Worm (Caenorhabditis elegans) whole organism, late embryonic: ENCODE measurements around the gene stdh-4.

ENCODE experiments used
- C08G9.2 ChIP-seq: sonication (generic microtip); optimal IDR thresholded peaks from 2 replicates; lab custom pipeline; 2016; ENCODE audit warnings: mild to moderate bottlenecking, missing genetic modification characterization, moderate library complexity, missing compliant biosample characterization
- C38D4.7 ChIP-seq: fragments of 200-800 bp; sonication (Bioruptor generic); optimal IDR thresholded peaks from 2 replicates; lab custom pipeline; 2018; ENCODE audit warnings: mild to moderate bottlenecking, missing genetic modification characterization, moderate library complexity, missing compliant biosample characterization
- K02D7.2 ChIP-seq: sonication (generic microtip); optimal IDR thresholded peaks from 2 replicates; lab custom pipeline; 2017; ENCODE audit warnings: mild to moderate bottlenecking, missing genetic modification characterization, missing compliant biosample characterization
- K09A11.1 ChIP-seq: sonication (generic microtip); optimal IDR thresholded peaks from 2 replicates; lab custom pipeline; 2017; ENCODE audit warnings: antibody characterized with exemption, mild to moderate bottlenecking, missing genetic modification characterization, missing compliant biosample characterization; ENCODE audit not compliant: insufficient read depth
- ceh-14 ChIP-seq: sonication (generic microtip); optimal IDR thresholded peaks from 2 replicates; lab custom pipeline; 2016; ENCODE audit warnings: missing genotype, missing genetic modification characterization, missing compliant biosample characterization
- ceh-18 ChIP-seq: sonication (generic microtip); optimal IDR thresholded peaks from 2 replicates; lab custom pipeline; 2016; ENCODE audit warnings: missing genetic modification characterization, missing compliant biosample characterization
- ceh-24 ChIP-seq: sonication (generic microtip); optimal IDR thresholded peaks from 2 replicates; lab custom pipeline; 2016; ENCODE audit warnings: mild to moderate bottlenecking, missing genetic modification characterization, missing compliant biosample characterization
- ceh-31 ChIP-seq: sonication (generic microtip); optimal IDR thresholded peaks from 2 replicates; lab custom pipeline; 2016; ENCODE audit warnings: missing genetic modification characterization, missing compliant biosample characterization
- ceh-34 ChIP-seq: sonication (generic microtip); optimal IDR thresholded peaks from 2 replicates; lab custom pipeline; 2016; ENCODE audit warnings: mild to moderate bottlenecking, missing genetic modification characterization, missing compliant biosample characterization
- ceh-45 ChIP-seq: fragments of 200-800 bp; sonication (Bioruptor generic); IDR thresholded peaks from 2 replicates; pipeline ENCODE4 v1.3.6; 2022; ENCODE audit warnings: missing genetic modification reagents, missing genetic modification characterization, missing compliant biosample characterization
- ceh-48 ChIP-seq: sonication (generic microtip); optimal IDR thresholded peaks from 2 replicates; lab custom pipeline; 2016; ENCODE audit warnings: missing genetic modification characterization, inconsistent platforms, missing compliant biosample characterization
- ceh-9 ChIP-seq: sonication (generic microtip); optimal IDR thresholded peaks from 2 replicates; lab custom pipeline; 2016; ENCODE audit warnings: mild to moderate bottlenecking, missing genetic modification characterization, inconsistent platforms, missing compliant biosample characterization
- dmd-4 ChIP-seq: sonication (generic microtip); optimal IDR thresholded peaks from 2 replicates; lab custom pipeline; 2016; ENCODE audit warnings: borderline replicate concordance, missing genetic modification characterization, missing compliant biosample characterization
- dve-1 ChIP-seq: sonication (generic microtip); optimal IDR thresholded peaks from 2 replicates; lab custom pipeline; 2017; ENCODE audit warnings: antibody characterized with exemption, mild to moderate bottlenecking, missing genetic modification characterization, missing compliant biosample characterization
- ets-4 ChIP-seq: sonication (generic microtip); optimal IDR thresholded peaks from 2 replicates; lab custom pipeline; 2016; ENCODE audit warnings: missing genetic modification characterization, missing compliant biosample characterization
- fkh-10 ChIP-seq: fragments of 150-350 bp; optimal IDR thresholded peaks from 2 replicates; lab custom pipeline; 2014; ENCODE audit warnings: missing biosample characterization, missing genetic modification reagents, missing genetic modification characterization
- fkh-6 ChIP-seq: sonication (generic microtip); optimal IDR thresholded peaks from 2 replicates; lab custom pipeline; 2016; ENCODE audit warnings: missing genetic modification characterization, missing compliant biosample characterization
- gmeb-2 ChIP-seq: sonication (generic microtip); optimal IDR thresholded peaks from 2 replicates; lab custom pipeline; 2016; ENCODE audit warnings: missing genetic modification characterization, inconsistent platforms, missing compliant biosample characterization
- hlh-30 ChIP-seq: sonication (generic microtip); optimal IDR thresholded peaks from 2 replicates; lab custom pipeline; 2017; ENCODE audit warnings: antibody characterized with exemption, missing genetic modification characterization, missing compliant biosample characterization; ENCODE audit not compliant: insufficient read depth
- hlh-8 ChIP-seq: sonication (generic microtip); optimal IDR thresholded peaks from 2 replicates; lab custom pipeline; 2016; ENCODE audit warnings: missing genotype, missing genetic modification characterization, missing compliant biosample characterization
- lim-6 ChIP-seq: sonication (generic microtip); optimal IDR thresholded peaks from 2 replicates; lab custom pipeline; 2016; ENCODE audit warnings: missing genetic modification characterization, missing compliant biosample characterization
- lin-11 ChIP-seq: fragments of 200-800 bp; sonication (Bioruptor generic); optimal IDR thresholded peaks from 2 replicates; lab custom pipeline; 2018; ENCODE audit warnings: mild to moderate bottlenecking, missing genetic modification characterization, missing compliant biosample characterization
- madf-2 ChIP-seq: sonication (generic microtip); optimal IDR thresholded peaks from 2 replicates; lab custom pipeline; 2017; ENCODE audit warnings: missing genetic modification characterization, missing compliant biosample characterization
- mec-3 ChIP-seq: sonication (generic microtip); optimal IDR thresholded peaks from 2 replicates; lab custom pipeline; 2016; ENCODE audit warnings: borderline replicate concordance, missing genetic modification characterization, missing compliant biosample characterization
- nfya-1 ChIP-seq: sonication (generic microtip); optimal IDR thresholded peaks from 2 replicates; lab custom pipeline; 2017; ENCODE audit warnings: missing genetic modification characterization, mild to moderate bottlenecking, missing compliant biosample characterization, antibody characterized with exemption, moderate library complexity
- nhr-11 ChIP-seq: fragments of 150-350 bp; optimal IDR thresholded peaks from 2 replicates; lab custom pipeline; 2014; ENCODE audit warnings: missing biosample characterization, missing genetic modification characterization
- odd-2 ChIP-seq: sonication (generic microtip); optimal IDR thresholded peaks from 2 replicates; lab custom pipeline; 2017; ENCODE audit warnings: antibody characterized with exemption, mild to moderate bottlenecking, missing genetic modification characterization, missing compliant biosample characterization
- pat-9 ChIP-seq: fragments of 200-800 bp; sonication (Bioruptor generic); optimal IDR thresholded peaks from 2 replicates; lab custom pipeline; 2018; ENCODE audit warnings: mild to moderate bottlenecking, missing genetic modification characterization, moderate library complexity, missing compliant biosample characterization
- pha-2 ChIP-seq: sonication (generic microtip); optimal IDR thresholded peaks from 2 replicates; lab custom pipeline; 2017; ENCODE audit warnings: mild to moderate bottlenecking, missing genetic modification characterization, missing compliant biosample characterization
- pros-1 ChIP-seq: fragments of 150-350 bp; optimal IDR thresholded peaks from 2 replicates; lab custom pipeline; 2014; ENCODE audit warnings: missing biosample characterization, missing genetic modification reagents, missing genetic modification characterization
- sdc-2 ChIP-seq: sonication (generic microtip); optimal IDR thresholded peaks from 2 replicates; lab custom pipeline; 2016; ENCODE audit warnings: missing genotype, missing genetic modification characterization, missing compliant biosample characterization
- sox-2 ChIP-seq: fragments of 200-800 bp; sonication (Bioruptor generic); IDR thresholded peaks from 2 replicates; pipeline ENCODE4 v1.3.6; 2022; ENCODE audit warnings: missing genetic modification reagents, missing genetic modification characterization, missing compliant biosample characterization
- syd-9 ChIP-seq: sonication (generic microtip); optimal IDR thresholded peaks from 2 replicates; lab custom pipeline; 2016; ENCODE audit warnings: mild to moderate bottlenecking, missing genetic modification characterization, moderate library complexity, missing compliant biosample characterization
- tbx-2 ChIP-seq: sonication (generic microtip); optimal IDR thresholded peaks from 2 replicates; lab custom pipeline; 2016; ENCODE audit warnings: missing genetic modification characterization, missing compliant biosample characterization
- tbx-7 ChIP-seq: sonication (generic microtip); optimal IDR thresholded peaks from 2 replicates; lab custom pipeline; 2016; ENCODE audit warnings: missing genotype, missing genetic modification characterization, missing compliant biosample characterization
- unc-3 ChIP-seq, 2 experiments: fragments of 200-800 bp in 1 of 2; sonication (Bioruptor generic) in 1 of 2; sonication (generic microtip) in 1 of 2; conservative IDR thresholded peaks in 1 of 2; optimal IDR thresholded peaks in 1 of 2; 2 replicates each; pipeline versions ENCODE4 v1.3.6 to Lab custom; 2016 to 2022; ENCODE audit warnings: missing compliant biosample characterization in 2 of 2, missing genetic modification characterization in 2 of 2, missing genetic modification reagents in 1 of 2
- zip-5 ChIP-seq: sonication (generic microtip); optimal IDR thresholded peaks from 2 replicates; lab custom pipeline; 2016; ENCODE audit warnings: missing genetic modification characterization, missing compliant biosample characterization
- ztf-16 ChIP-seq: sonication (generic microtip); optimal IDR thresholded peaks from 2 replicates; lab custom pipeline; 2017; ENCODE audit warnings: missing genetic modification characterization, missing compliant biosample characterization

stdh-4 gene

DNA sequence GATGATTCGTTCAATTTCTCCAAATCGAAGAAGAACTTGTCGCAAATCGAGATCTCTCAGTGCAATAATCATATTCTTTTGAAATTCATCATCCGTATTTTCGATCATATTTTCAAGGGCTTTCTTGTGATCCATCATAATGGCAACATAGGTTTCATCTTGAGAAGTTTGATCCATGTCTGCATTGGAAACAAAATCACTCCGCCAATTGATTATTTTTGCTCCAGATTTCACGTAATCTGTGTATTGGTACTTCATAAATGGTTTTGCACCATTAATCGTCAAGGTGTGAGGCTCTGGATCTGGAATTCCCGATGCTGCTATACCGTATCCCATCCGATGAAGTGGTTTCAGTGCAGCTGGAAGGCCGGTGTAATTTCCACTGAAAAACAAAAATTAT, 32.7 kb upstream of the stdh-4 start:
- TF ChIP-seq sox-2, result no peak
- TF ChIP-seq nfya-1 (tag; lab: Kevin White, UChicago), result no peak
- no peak for TF ChIP-seq K09A11.1
- no peak for TF ChIP-seq ceh-34
- TF ChIP-seq gmeb-2 (tag; lab: Kevin White, UChicago), result no peak
- TF ChIP-seq K02D7.2 (tag; lab: Kevin White, UChicago), result no peak
- no peak for TF ChIP-seq C38D4.7 (GFP tag; lab: Kevin White, UChicago)
- TF ChIP-seq tbx-7, result no peak
- TF ChIP-seq hlh-8 (tag; lab: Kevin White, UChicago), result no peak
- TF ChIP-seq hlh-30 (tag; lab: Kevin White, UChicago), result no peak
- no peak for TF ChIP-seq ceh-14 (tag; lab: Kevin White, UChicago)
- TF ChIP-seq ceh-48 (tag; lab: Kevin White, UChicago), result no peak
- TF ChIP-seq lim-6 (tag; lab: Kevin White, UChicago), result no peak
- TF ChIP-seq pha-2 (tag; lab: Kevin White, UChicago), result no peak
- no peak for TF ChIP-seq fkh-10 (GFP tag; lab: Kevin White, UChicago)
- no peak for TF ChIP-seq ets-4 (tag; lab: Kevin White, UChicago)
- TF ChIP-seq fkh-6 (tag; lab: Kevin White, UChicago), result no peak
- no peak for TF ChIP-seq unc-3 (GFP tag; conservative IDR thresholded peaks at IDR 0.05; lab: Robert Waterston, UW)
- no peak for TF ChIP-seq unc-3 (tag; optimal IDR thresholded peaks at IDR 0.05; lab: Kevin White, UChicago)
- TF ChIP-seq syd-9 (tag; lab: Kevin White, UChicago), result no peak
- TF ChIP-seq, all 69 proteins: peak for 0

DNA sequence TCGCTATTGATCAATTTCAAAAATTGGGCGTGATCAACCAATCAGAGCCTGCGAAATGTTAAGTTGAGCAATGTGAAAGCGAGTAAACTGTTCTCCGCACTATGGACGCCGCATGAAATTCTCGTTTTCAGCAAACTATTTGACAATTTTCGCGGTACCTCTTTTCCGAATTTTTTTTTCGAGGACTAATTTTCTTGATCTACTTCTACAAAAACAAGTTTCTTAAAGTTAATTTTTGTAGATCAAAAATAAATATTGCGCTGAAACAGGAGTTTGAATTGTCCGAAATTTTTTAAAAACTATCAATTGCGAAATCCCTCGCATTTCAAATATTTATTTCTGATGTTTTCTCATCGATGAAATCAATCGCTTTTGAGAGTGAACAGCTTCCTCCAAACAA, 31.4 kb upstream of the stdh-4 start:
- TF ChIP-seq sdc-2 (no peak), ceh-24 (tag; lab: Kevin White, UChicago) (no peak), pat-9 (no peak), nhr-11 (tag; lab: Kevin White, UChicago) (no peak), pha-2 (tag; lab: Kevin White, UChicago) (no peak), K02D7.2 (tag; lab: Kevin White, UChicago) (no peak), fkh-6 (tag; lab: Kevin White, UChicago) (no peak), tbx-2 (tag; lab: Kevin White, UChicago) (no peak), C08G9.2 (tag; lab: Kevin White, UChicago) (no peak), ceh-34 (no peak), C38D4.7 (GFP tag; lab: Kevin White, UChicago) (no peak), madf-2 (no peak), pros-1 (no peak), zip-5 (tag; lab: Kevin White, UChicago) (no peak), dve-1 (no peak), ceh-9 (tag; lab: Kevin White, UChicago) (no peak)

DNA sequence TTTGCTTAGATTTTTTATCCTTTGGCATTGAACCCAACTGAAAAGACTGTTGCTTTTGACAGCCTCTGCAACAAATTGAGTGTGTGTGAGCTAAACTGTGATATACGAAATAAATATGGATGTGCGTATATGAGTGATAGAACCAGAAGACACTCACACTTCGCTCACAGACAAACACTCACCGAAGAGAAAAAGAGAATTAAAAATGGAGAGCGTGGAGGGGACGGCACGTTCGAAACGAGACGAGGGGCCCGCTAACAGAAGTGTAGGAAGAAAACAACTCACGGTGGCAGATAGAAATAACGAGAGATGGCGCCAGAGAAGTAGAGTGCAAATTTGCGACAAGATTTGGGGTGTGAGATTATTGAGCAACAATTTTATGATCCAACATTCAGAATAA, 30.8 kb upstream of the stdh-4 start:
- TF ChIP-seq C38D4.7 (GFP tag; lab: Kevin White, UChicago) (no peak), dve-1 (no peak), mec-3 (no peak), dmd-4 (tag; lab: Kevin White, UChicago) (no peak), ceh-18 (no peak), odd-2 (tag; lab: Kevin White, UChicago) (no peak), ceh-31 (tag; lab: Kevin White, UChicago) (no peak), ceh-45 (GFP tag; lab: Robert Waterston, UW) (no peak), fkh-10 (GFP tag; lab: Kevin White, UChicago) (no peak), lim-6 (tag; lab: Kevin White, UChicago) (no peak), madf-2 (no peak), nhr-11 (tag; lab: Kevin White, UChicago) (no peak), ztf-16 (no peak), lin-11 (no peak)
